Worm (Caenorhabditis elegans) whole organism, midembryonic: ENCODE measurements around the gene kcnl-4.

Source experiments
- T22C8.4 ChIP-seq: fragments of 200-800 bp; sonication (Bioruptor generic); IDR thresholded peaks from 2 replicates; pipeline ENCODE4 v1.3.6; 2022; ENCODE audit warnings: missing genetic modification characterization, missing compliant biosample characterization
- cog-1 ChIP-seq: sonication (generic microtip); optimal IDR thresholded peaks from 2 replicates; lab custom pipeline; 2016; ENCODE audit warnings: missing genetic modification characterization, missing compliant biosample characterization
- flt-1 ChIP-seq: fragments of 200-800 bp; sonication (Bioruptor generic); IDR thresholded peaks from 2 replicates; pipeline ENCODE4 v1.3.6; 2022; ENCODE audit warnings: missing genetic modification characterization, missing compliant biosample characterization
- klf-2 ChIP-seq: fragments of 200-800 bp; sonication (Bioruptor generic); conservative IDR thresholded peaks from 2 replicates; pipeline ENCODE4 v1.3.6; 2022; ENCODE audit warnings: missing genetic modification reagents, missing genetic modification characterization, missing compliant biosample characterization
- med-1 ChIP-seq: sonication (generic microtip); optimal IDR thresholded peaks from 2 replicates; lab custom pipeline; 2017; ENCODE audit warnings: missing genetic modification characterization, mild to moderate bottlenecking, missing compliant biosample characterization, antibody characterized with exemption, missing genetic modification reagents; ENCODE audit not compliant: insufficient read depth
- ref-1 ChIP-seq: fragments of 200-800 bp; sonication (Bioruptor generic); conservative IDR thresholded peaks from 2 replicates; pipeline ENCODE4 v1.3.6; 2022; ENCODE audit warnings: missing genetic modification reagents, missing genetic modification characterization, missing compliant biosample characterization
- tab-1 ChIP-seq: fragments of 200-800 bp; sonication (Bioruptor generic); IDR thresholded peaks from 2 replicates; pipeline ENCODE4 v1.3.6; 2022; ENCODE audit warnings: missing genetic modification characterization, missing compliant biosample characterization
- ztf-23 ChIP-seq: fragments of 200-800 bp; sonication (Bioruptor generic); IDR thresholded peaks from 2 replicates; pipeline ENCODE4 v1.3.6; 2022; ENCODE audit warnings: missing genetic modification reagents, missing genetic modification characterization, missing compliant biosample characterization
- ztf-29 ChIP-seq: fragments of 200-800 bp; sonication (Bioruptor generic); IDR thresholded peaks from 2 replicates; pipeline ENCODE4 v1.3.6; 2022; ENCODE audit warnings: missing genetic modification reagents, missing genetic modification characterization, missing compliant biosample characterization

Gene kcnl-4

ce11 chrV:14499074-14499864 lies 31.6 kb upstream of the kcnl-4 start:
- TF ChIP-seq klf-2 (GFP tag; lab: Robert Waterston, UW), result no peak
- no peak for TF ChIP-seq flt-1 (GFP tag; lab: Robert Waterston, UW)
- no peak for TF ChIP-seq tab-1 (GFP tag; lab: Robert Waterston, UW)
- no peak for TF ChIP-seq T22C8.4 (GFP tag; lab: Robert Waterston, UW)
- TF ChIP-seq ref-1 (GFP tag; lab: Robert Waterston, UW), result no peak
- TF ChIP-seq ztf-29 (GFP tag; lab: Robert Waterston, UW), result no peak
- no peak for TF ChIP-seq med-1 (GFP tag; lab: Kevin White, UChicago)
- TF ChIP-seq ztf-23, result no peak

- TF ChIP-seq tab-1 (GFP tag; lab: Robert Waterston, UW), result no peak
- TF ChIP-seq cog-1 (tag; lab: Kevin White, UChicago), result no peak
- TF ChIP-seq flt-1 (GFP tag; lab: Robert Waterston, UW), result no peak
- no peak for TF ChIP-seq ref-1 (GFP tag; lab: Robert Waterston, UW)
- no peak for TF ChIP-seq klf-2 (GFP tag; lab: Robert Waterston, UW)
- no peak for TF ChIP-seq T22C8.4 (GFP tag; lab: Robert Waterston, UW)
- no peak for TF ChIP-seq med-1 (GFP tag; lab: Kevin White, UChicago)
- no peak for TF ChIP-seq ztf-23
- TF ChIP-seq ztf-29 (GFP tag; lab: Robert Waterston, UW), result no peak
Observed at ce11 chrV:14500554-14500953, 30.4 kb upstream of the kcnl-4 start.

ce11 chrV:14501136-14501535 lies 29.8 kb upstream of the kcnl-4 start, which contains the start of gene R02D5.24:
R02D5.24 (plus strand) TSS chrV:14501340.
- TF ChIP-seq med-1 (GFP tag; lab: Kevin White, UChicago) (no peak), flt-1 (GFP tag; lab: Robert Waterston, UW) (0 out of 2 replicates have a peak, but pooled peaks have one; percentile 15)

ce11 chrV:14503065-14503464 lies 27.8 kb upstream of the kcnl-4 start:
- no peak for TF ChIP-seq T22C8.4 (GFP tag; lab: Robert Waterston, UW)
- TF ChIP-seq flt-1 (GFP tag; lab: Robert Waterston, UW), result no peak
- TF ChIP-seq ztf-23, result no peak
- TF ChIP-seq klf-2 (GFP tag; lab: Robert Waterston, UW), result no peak
- no peak for TF ChIP-seq tab-1 (GFP tag; lab: Robert Waterston, UW)
- no peak for TF ChIP-seq cog-1 (tag; lab: Kevin White, UChicago)
- no peak for TF ChIP-seq ztf-29 (GFP tag; lab: Robert Waterston, UW)
- no peak for TF ChIP-seq ref-1 (GFP tag; lab: Robert Waterston, UW)
- no peak for TF ChIP-seq med-1 (GFP tag; lab: Kevin White, UChicago)

ce11 chrV:14504120-14504519 lies 26.8 kb upstream of the kcnl-4 start:
- TF ChIP-seq cog-1 (tag; lab: Kevin White, UChicago), result no peak

- TF ChIP-seq cog-1 (tag; lab: Kevin White, UChicago) (no peak), tab-1 (GFP tag; lab: Robert Waterston, UW) (no peak), med-1 (GFP tag; lab: Kevin White, UChicago) (no peak), flt-1 (GFP tag; lab: Robert Waterston, UW) (no peak), ztf-23 (no peak), T22C8.4 (GFP tag; lab: Robert Waterston, UW) (no peak), klf-2 (GFP tag; lab: Robert Waterston, UW) (no peak), ref-1 (GFP tag; lab: Robert Waterston, UW) (no peak), ztf-29 (GFP tag; lab: Robert Waterston, UW) (no peak)
Observed at ce11 chrV:14504774-14505173, 26.1 kb upstream of the kcnl-4 start.

ce11 chrV:14505745-14506214 lies 25.1 kb upstream of the kcnl-4 start:
- no peak for TF ChIP-seq T22C8.4 (GFP tag; lab: Robert Waterston, UW)
- 0 out of 2 replicates have a peak, but pooled peaks have one; percentile 55 for TF ChIP-seq ztf-23
- TF ChIP-seq ref-1 (GFP tag; lab: Robert Waterston, UW), result no peak
- TF ChIP-seq klf-2 (GFP tag; lab: Robert Waterston, UW), result no peak
- peak; percentile 51 for TF ChIP-seq cog-1 (tag; lab: Kevin White, UChicago)
- TF ChIP-seq flt-1 (GFP tag; lab: Robert Waterston, UW), result no peak
- TF ChIP-seq med-1 (GFP tag; lab: Kevin White, UChicago), result no peak
- TF ChIP-seq tab-1 (GFP tag; lab: Robert Waterston, UW), result no peak
- peak; percentile 60; the same call in 1 of the 2 replicates for TF ChIP-seq ztf-29 (GFP tag; lab: Robert Waterston, UW)

ce11 chrV:14506713-14507675 lies 23.9 kb upstream of the kcnl-4 start:
- TF ChIP-seq med-1 (GFP tag; lab: Kevin White, UChicago) (no peak), ztf-29 (GFP tag; lab: Robert Waterston, UW) (peak; percentile 13; the same call in 1 of the 2 replicates)
